Worm (Caenorhabditis elegans): ENCODE results near the gene srab-7.

The srab-7 gene

ce11 chrV:3122403-3122802, 32.6 kb downstream of the srab-7 start:
- TF ChIP-seq sea-1 (GFP tag; conservative IDR thresholded peaks at IDR 0.05): no peak
- no peak for TF ChIP-seq ama-1 (optimal IDR thresholded peaks at IDR 0.05)

- no peak for TF ChIP-seq tra-4 (tag; optimal IDR thresholded peaks at IDR 0.05)
- no peak for TF ChIP-seq ceh-36 (tag; optimal IDR thresholded peaks at IDR 0.05)
- TF ChIP-seq ceh-13 (GFP tag; optimal IDR thresholded peaks at IDR 0.05): no peak
- no peak for TF ChIP-seq B0310.2 (tag; optimal IDR thresholded peaks at IDR 0.05)
These were observed 33.2 kb downstream of the srab-7 start, which contains the start of gene srt-56 for ce11 chrV:3121743-3122142. Gene srt-56, minus strand, starts transcription at chrV:3121843.

ce11 chrV:3119185-3119584, 35.8 kb downstream of the srab-7 start:
- no peak for TF ChIP-seq hmbx-1 (tag; optimal IDR thresholded peaks at IDR 0.05)
- no peak for TF ChIP-seq pes-1 (GFP tag; IDR thresholded peaks at IDR 0.05)
- no peak for TF ChIP-seq B0310.2 (tag; optimal IDR thresholded peaks at IDR 0.05)
- no peak for TF ChIP-seq sea-1 (GFP tag; conservative IDR thresholded peaks at IDR 0.05)
- no peak for TF ChIP-seq ets-7 (tag; optimal IDR thresholded peaks at IDR 0.05)
- no peak for TF ChIP-seq hmg-4 (GFP tag; optimal IDR thresholded peaks at IDR 0.05)
- TF ChIP-seq ceh-13 (GFP tag; optimal IDR thresholded peaks at IDR 0.05): no peak
- no peak for TF ChIP-seq ama-1 (optimal IDR thresholded peaks at IDR 0.05)
- no peak for TF ChIP-seq scrt-1 (GFP tag; IDR thresholded peaks at IDR 0.05)
- no peak for TF ChIP-seq tra-4 (tag; optimal IDR thresholded peaks at IDR 0.05)
- no peak for TF ChIP-seq flt-1 (GFP tag; IDR thresholded peaks at IDR 0.05)
- no peak for TF ChIP-seq ceh-36 (tag; optimal IDR thresholded peaks at IDR 0.05)
- no peak for TF ChIP-seq aly-1 (tag; optimal IDR thresholded peaks at IDR 0.05)
- TF ChIP-seq F13C5.2 (tag; optimal IDR thresholded peaks at IDR 0.05): no peak
- TF ChIP-seq hnd-1 (tag; optimal IDR thresholded peaks at IDR 0.05): no peak
- no peak for TF ChIP-seq tbx-37 (GFP tag; conservative IDR thresholded peaks at IDR 0.05)

- TF ChIP-seq sea-1 (GFP tag; conservative IDR thresholded peaks at IDR 0.05) (no peak), F13C5.2 (tag; optimal IDR thresholded peaks at IDR 0.05) (no peak), flt-1 (GFP tag; IDR thresholded peaks at IDR 0.05) (no peak), tbx-37 (GFP tag; conservative IDR thresholded peaks at IDR 0.05) (no peak), aly-1 (tag; optimal IDR thresholded peaks at IDR 0.05) (no peak), scrt-1 (GFP tag; IDR thresholded peaks at IDR 0.05) (no peak), B0310.2 (tag; optimal IDR thresholded peaks at IDR 0.05) (no peak), ets-7 (tag; optimal IDR thresholded peaks at IDR 0.05) (no peak), hmg-4 (GFP tag; optimal IDR thresholded peaks at IDR 0.05) (no peak), ama-1 (optimal IDR thresholded peaks at IDR 0.05) (no peak), hmbx-1 (tag; optimal IDR thresholded peaks at IDR 0.05) (no peak), tbx-11 (GFP tag; IDR thresholded peaks at IDR 0.05) (no peak), hnd-1 (tag; optimal IDR thresholded peaks at IDR 0.05) (no peak), ceh-36 (tag; optimal IDR thresholded peaks at IDR 0.05) (no peak), pes-1 (GFP tag; IDR thresholded peaks at IDR 0.05) (no peak), tra-4 (tag; optimal IDR thresholded peaks at IDR 0.05) (no peak), ceh-13 (GFP tag; optimal IDR thresholded peaks at IDR 0.05) (no peak)
These were observed 36.8 kb downstream of the srab-7 start, which contains the start of gene clec-210 for ce11 chrV:3118167-3118566. Gene clec-210, plus strand, starts transcription at chrV:3118377.

- TF ChIP-seq flt-1 (GFP tag; IDR thresholded peaks at IDR 0.05) (no peak), aly-1 (tag; optimal IDR thresholded peaks at IDR 0.05) (no peak), scrt-1 (GFP tag; IDR thresholded peaks at IDR 0.05) (no peak), ceh-36 (tag; optimal IDR thresholded peaks at IDR 0.05) (no peak), sea-1 (GFP tag; conservative IDR thresholded peaks at IDR 0.05) (no peak), B0310.2 (tag; optimal IDR thresholded peaks at IDR 0.05) (no peak), tbx-37 (GFP tag; conservative IDR thresholded peaks at IDR 0.05) (no peak)
These were observed 40.0 kb downstream of the srab-7 start, which contains the start of gene Y73C8C.3 for ce11 chrV:3114973-3115372. Gene Y73C8C.3, plus strand, starts transcription at chrV:3115273.

- TF ChIP-seq scrt-1 (GFP tag; IDR thresholded peaks at IDR 0.05): no peak
- TF ChIP-seq sea-1 (GFP tag; conservative IDR thresholded peaks at IDR 0.05): no peak
- no peak for TF ChIP-seq ama-1 (optimal IDR thresholded peaks at IDR 0.05)
- no peak for TF ChIP-seq B0310.2 (tag; optimal IDR thresholded peaks at IDR 0.05)
- TF ChIP-seq tbx-11 (GFP tag; IDR thresholded peaks at IDR 0.05): no peak
- no peak for TF ChIP-seq hmg-4 (GFP tag; optimal IDR thresholded peaks at IDR 0.05)
- no peak for TF ChIP-seq F13C5.2 (tag; optimal IDR thresholded peaks at IDR 0.05)
- TF ChIP-seq aly-1 (tag; optimal IDR thresholded peaks at IDR 0.05): no peak
- TF ChIP-seq tbx-37 (GFP tag; conservative IDR thresholded peaks at IDR 0.05): no peak
- TF ChIP-seq hnd-1 (tag; optimal IDR thresholded peaks at IDR 0.05): no peak
- no peak for TF ChIP-seq ceh-13 (GFP tag; optimal IDR thresholded peaks at IDR 0.05)
- no peak for TF ChIP-seq ets-7 (tag; optimal IDR thresholded peaks at IDR 0.05)
- no peak for TF ChIP-seq tra-4 (tag; optimal IDR thresholded peaks at IDR 0.05)
- TF ChIP-seq hmbx-1 (tag; optimal IDR thresholded peaks at IDR 0.05): no peak
- no peak for TF ChIP-seq ceh-36 (tag; optimal IDR thresholded peaks at IDR 0.05)
- TF ChIP-seq pes-1 (GFP tag; IDR thresholded peaks at IDR 0.05): no peak
- TF ChIP-seq flt-1 (GFP tag; IDR thresholded peaks at IDR 0.05): no peak
These were observed 41.2 kb downstream of the srab-7 start, which contains the start of gene Y73C8C.8 for ce11 chrV:3113751-3114150. Gene Y73C8C.8, minus strand, starts transcription at chrV:3113851.

ce11 chrV:3112198-3112597, 42.8 kb downstream of the srab-7 start:
- no peak for TF ChIP-seq ceh-36 (tag; optimal IDR thresholded peaks at IDR 0.05)
- TF ChIP-seq tbx-11 (GFP tag; IDR thresholded peaks at IDR 0.05): no peak

ce11 chrV:3107450-3107849, 47.5 kb downstream of the srab-7 start, which contains the start of gene str-68:
Gene str-68, minus strand, starts transcription at chrV:3107550.
- no peak for TF ChIP-seq B0310.2 (tag; optimal IDR thresholded peaks at IDR 0.05)
- no peak for TF ChIP-seq hmbx-1 (tag; optimal IDR thresholded peaks at IDR 0.05)
- TF ChIP-seq sea-1 (GFP tag; conservative IDR thresholded peaks at IDR 0.05): no peak
- TF ChIP-seq flt-1 (GFP tag; IDR thresholded peaks at IDR 0.05): no peak
- TF ChIP-seq ets-7 (tag; optimal IDR thresholded peaks at IDR 0.05): no peak
- no peak for TF ChIP-seq tra-4 (tag; optimal IDR thresholded peaks at IDR 0.05)
- no peak for TF ChIP-seq ceh-36 (tag; optimal IDR thresholded peaks at IDR 0.05)
- no peak for TF ChIP-seq tbx-37 (GFP tag; conservative IDR thresholded peaks at IDR 0.05)
- TF ChIP-seq aly-1 (tag; optimal IDR thresholded peaks at IDR 0.05): no peak
- TF ChIP-seq scrt-1 (GFP tag; IDR thresholded peaks at IDR 0.05): no peak
- TF ChIP-seq pes-1 (GFP tag; IDR thresholded peaks at IDR 0.05): no peak

All from whole organism, early embryonic.